Fruit fly (Drosophila melanogaster): ENCODE data around the gene Cpsf5.

Gene Cpsf5

dm6 chr3L:9435315-9435714 lies 24.5 kb downstream of the Cpsf5 start, which contains the start of gene CG42526 (continued):
- TF ChIP-seq CG10669 (GFP tag; optimal IDR thresholded peaks at IDR 0.05) (no peak), svp (GFP tag) (peak; percentile 77), CG8119 (GFP tag; IDR thresholded peaks at IDR 0.05) (peak; percentile 35; the same call in 1 of the 3 replicates), CG6854 (GFP tag; optimal IDR thresholded peaks at IDR 0.05) (no peak), CG34406 (GFP tag; optimal IDR thresholded peaks at IDR 0.05) (no peak), Ets96B (tag; optimal IDR thresholded peaks at IDR 0.05) (no peak), Eip93F (GFP tag; optimal IDR thresholded peaks at IDR 0.05) (no peak)

- TF ChIP-seq Hr4 (GFP tag; optimal IDR thresholded peaks at IDR 0.05) (no peak), Eip78C (GFP tag) (no peak), Blimp-1 (GFP tag; optimal IDR thresholded peaks at IDR 0.05) (no peak), salr (GFP tag; optimal IDR thresholded peaks at IDR 0.05) (no peak), CG6163 (GFP tag; IDR thresholded peaks at IDR 0.05) (no peak), CG15336 (GFP tag; IDR thresholded peaks at IDR 0.05) (no peak)
Measured at dm6 chr3L:9435831-9436230, 25.0 kb downstream of the Cpsf5 start.

- no peak for TF ChIP-seq Smox (GFP tag; optimal IDR thresholded peaks at IDR 0.05)
- TF ChIP-seq CG8632 (GFP tag; optimal IDR thresholded peaks at IDR 0.05) = no peak
- no peak for TF ChIP-seq CG6854 (GFP tag; optimal IDR thresholded peaks at IDR 0.05)
- TF ChIP-seq CG7368 (GFP tag; optimal IDR thresholded peaks at IDR 0.05) = no peak
- no peak for TF ChIP-seq Sox102F (GFP tag; optimal IDR thresholded peaks at IDR 0.05)
- TF ChIP-seq Hr38 (GFP tag; optimal IDR thresholded peaks at IDR 0.05) = no peak
- no peak for TF ChIP-seq Hr39 (GFP tag; optimal IDR thresholded peaks at IDR 0.05)
- TF ChIP-seq pdm3 (GFP tag; optimal IDR thresholded peaks at IDR 0.05) = no peak
- no peak for TF ChIP-seq Sox14 (GFP tag; optimal IDR thresholded peaks at IDR 0.05)
- TF ChIP-seq CG10631 (GFP tag; optimal IDR thresholded peaks at IDR 0.05) = no peak
- TF ChIP-seq fkh (GFP tag; optimal IDR thresholded peaks at IDR 0.05) = no peak
- no peak for TF ChIP-seq Lpt (GFP tag; optimal IDR thresholded peaks at IDR 0.05)
- no peak for TF ChIP-seq fd85E (GFP tag; optimal IDR thresholded peaks at IDR 0.05)
- TF ChIP-seq fd59A (GFP tag; optimal IDR thresholded peaks at IDR 0.05) = no peak
- no peak for TF ChIP-seq Ets21C (GFP tag; optimal IDR thresholded peaks at IDR 0.05)
- TF ChIP-seq Sox15 (GFP tag; optimal IDR thresholded peaks at IDR 0.05) = no peak
- TF ChIP-seq eg (GFP tag; IDR thresholded peaks at IDR 0.05) = no peak
- no peak for TF ChIP-seq CG9139 (GFP tag; optimal IDR thresholded peaks at IDR 0.05)
- TF ChIP-seq CG4318 (GFP tag; optimal IDR thresholded peaks at IDR 0.05) = no peak
Measured at dm6 chr3L:9438858-9439257, 28.0 kb downstream of the Cpsf5 start.

dm6 chr3L:9441907-9442479 lies 31.2 kb downstream of the Cpsf5 start, which contains the start of the genes Bet3 and Nf-YA:
TSS of gene Bet3 (minus strand) at chr3L:9442267.
TSS of gene Nf-YA (minus strand) at chr3L:9442267.
- TF ChIP-seq CG11294 (GFP tag; IDR thresholded peaks at IDR 0.05) = no peak
- TF ChIP-seq Hr4 (GFP tag; optimal IDR thresholded peaks at IDR 0.05) = no peak
- peak; percentile 29 for TF ChIP-seq OdsH (GFP tag; optimal IDR thresholded peaks at IDR 0.05)
- TF ChIP-seq Eip75B (GFP tag; optimal IDR thresholded peaks at IDR 0.05) = no peak
- peak; percentile 39 for TF ChIP-seq cyc (GFP tag; optimal IDR thresholded peaks at IDR 0.05)
- no peak for TF ChIP-seq CG11762 (GFP tag; optimal IDR thresholded peaks at IDR 0.05; ENCODE audit: insufficient read depth)
- no peak for TF ChIP-seq CG7368 (GFP tag; optimal IDR thresholded peaks at IDR 0.05)
- peak; percentile 52 for TF ChIP-seq lz (GFP tag; optimal IDR thresholded peaks at IDR 0.05)
- TF ChIP-seq Ets21C (GFP tag; optimal IDR thresholded peaks at IDR 0.05) = peak; percentile 31
- peak; percentile 99 for TF ChIP-seq Blimp-1 (GFP tag; optimal IDR thresholded peaks at IDR 0.05)
- no peak for TF ChIP-seq net (GFP tag; optimal IDR thresholded peaks at IDR 0.05)
- no peak for TF ChIP-seq Ets96B (tag; optimal IDR thresholded peaks at IDR 0.05)
- TF ChIP-seq CG10631 (GFP tag; optimal IDR thresholded peaks at IDR 0.05) = peak; percentile 13
- peak; percentile 32 for TF ChIP-seq topi (GFP tag; optimal IDR thresholded peaks at IDR 0.05)
- peak; percentile 25 for TF ChIP-seq CG32006 (GFP tag; optimal IDR thresholded peaks at IDR 0.05)
- no peak for TF ChIP-seq salr (GFP tag; optimal IDR thresholded peaks at IDR 0.05)
- TF ChIP-seq Eip78C (GFP tag) = peak; percentile 30
- no peak for TF ChIP-seq CG11902 (GFP tag; optimal IDR thresholded peaks at IDR 0.05)
- TF ChIP-seq svp (GFP tag) = peak; percentile 43
- TF ChIP-seq fd59A (GFP tag; optimal IDR thresholded peaks at IDR 0.05) = no peak
- no peak for TF ChIP-seq CG10669 (GFP tag; optimal IDR thresholded peaks at IDR 0.05)
- peak; percentile 42 for TF ChIP-seq esn (GFP tag; optimal IDR thresholded peaks at IDR 0.05)
- no peak for TF ChIP-seq fd85E (GFP tag; optimal IDR thresholded peaks at IDR 0.05)
- TF ChIP-seq Eip93F (GFP tag; optimal IDR thresholded peaks at IDR 0.05) = no peak
- no peak for TF ChIP-seq pdm3 (GFP tag; optimal IDR thresholded peaks at IDR 0.05)
- no peak for TF ChIP-seq Hr38 (GFP tag; optimal IDR thresholded peaks at IDR 0.05)
- no peak for TF ChIP-seq dsx (GFP tag; optimal IDR thresholded peaks at IDR 0.05; ENCODE audit: poor library complexity, severe bottlenecking)
- TF ChIP-seq vri (GFP tag; optimal IDR thresholded peaks at IDR 0.05) = no peak
- peak; percentile 52 for TF ChIP-seq Hr39 (GFP tag; optimal IDR thresholded peaks at IDR 0.05)
- TF ChIP-seq CG6276 (GFP tag; optimal IDR thresholded peaks at IDR 0.05) = no peak
- TF ChIP-seq CG8119 (GFP tag; IDR thresholded peaks at IDR 0.05) = no peak
